Worm (Caenorhabditis elegans): ENCODE data around the gene F07C6.2.

The F07C6.2 gene

DNA sequence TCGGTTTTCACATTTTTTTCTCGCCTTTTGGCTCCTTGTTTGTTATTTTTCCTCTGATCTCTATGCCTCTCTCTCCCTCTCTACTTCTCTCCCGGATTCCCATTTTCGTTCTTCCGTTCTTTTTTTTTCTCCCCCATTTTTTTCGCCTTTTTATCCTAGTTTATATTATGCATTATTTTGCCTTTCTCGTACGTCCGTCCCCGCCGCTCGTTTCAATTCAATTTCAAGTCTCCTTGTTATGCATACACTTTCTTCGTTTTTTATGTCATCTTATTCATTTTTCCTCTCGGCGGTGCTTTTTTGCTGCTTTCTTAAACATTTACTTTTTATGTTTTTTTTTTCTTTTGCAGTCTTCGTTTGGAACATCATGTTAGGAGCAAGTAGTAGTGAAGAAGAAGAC is 17.5 kb upstream of the F07C6.2 start, which contains the start of gene unc-31:
Gene unc-31, plus strand, starts transcription at position 349 of the 400 bp plus-strand sequence.
- TF ChIP-seq ztf-18 (tag; optimal IDR thresholded peaks at IDR 0.05) = no peak
- no peak for TF ChIP-seq lir-1 (GFP tag; conservative IDR thresholded peaks at IDR 0.05)
- no peak for TF ChIP-seq egrh-3 (GFP tag; IDR thresholded peaks at IDR 0.05)

DNA sequence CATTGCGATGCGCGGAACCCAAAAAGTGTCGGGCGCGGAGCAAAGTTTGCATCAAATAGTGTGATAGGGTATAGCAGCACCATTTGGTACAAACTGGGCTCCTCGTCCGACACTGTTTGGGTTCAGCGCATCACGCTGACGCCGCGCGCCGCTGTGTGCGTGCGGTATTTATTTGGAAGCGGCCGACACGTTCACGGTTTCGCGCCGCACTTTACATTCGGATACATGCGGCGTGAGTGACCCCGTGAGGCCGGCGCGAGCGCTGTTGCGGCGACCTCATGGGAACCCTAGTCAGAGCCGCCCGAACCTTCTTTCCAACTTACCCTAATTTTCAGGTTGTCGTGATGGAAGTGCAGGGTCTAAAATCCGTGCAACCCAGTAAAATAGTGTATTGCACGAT is 10.0 kb upstream of the F07C6.2 start:
- TF ChIP-seq nhr-120 (GFP tag; IDR thresholded peaks at IDR 0.05) = no peak
- peak; percentile 89 for TF ChIP-seq zfh-2 (GFP tag; conservative IDR thresholded peaks at IDR 0.05)
- TF ChIP-seq snpc-1.1 (tag; optimal IDR thresholded peaks at IDR 0.05; ENCODE audit: insufficient read depth) = no peak
- no peak for TF ChIP-seq unc-62 (GFP tag; optimal IDR thresholded peaks at IDR 0.05)
- TF ChIP-seq hsf-1 (GFP tag; IDR thresholded peaks at IDR 0.05) = no peak
- no peak for TF ChIP-seq rec-8 (tag; optimal IDR thresholded peaks at IDR 0.05)
- no peak for TF ChIP-seq Y56A3A.18 (GFP tag; IDR thresholded peaks at IDR 0.05)
- TF ChIP-seq D2030.7 (GFP tag; IDR thresholded peaks at IDR 0.05) = no peak
- no peak for TF ChIP-seq egl-18 (GFP tag; IDR thresholded peaks at IDR 0.05)
- TF ChIP-seq C17E4.6 (GFP tag; IDR thresholded peaks at IDR 0.05) = no peak
- TF ChIP-seq ceh-27 (GFP tag; optimal IDR thresholded peaks at IDR 0.05) = no peak
- no peak for TF ChIP-seq let-526 (GFP tag; IDR thresholded peaks at IDR 0.05)
- TF ChIP-seq snpc-4 (GFP tag; optimal IDR thresholded peaks at IDR 0.05) = no peak
- TF ChIP-seq snpc-4 (tag; optimal IDR thresholded peaks at IDR 0.05) = peak in 1 of 4 experiments; percentile 46
- TF ChIP-seq egrh-3 (GFP tag; IDR thresholded peaks at IDR 0.05) = peak; percentile 39; the same call in 1 of the 2 replicates
- no peak for TF ChIP-seq let-607 (tag; optimal IDR thresholded peaks at IDR 0.05)

DNA sequence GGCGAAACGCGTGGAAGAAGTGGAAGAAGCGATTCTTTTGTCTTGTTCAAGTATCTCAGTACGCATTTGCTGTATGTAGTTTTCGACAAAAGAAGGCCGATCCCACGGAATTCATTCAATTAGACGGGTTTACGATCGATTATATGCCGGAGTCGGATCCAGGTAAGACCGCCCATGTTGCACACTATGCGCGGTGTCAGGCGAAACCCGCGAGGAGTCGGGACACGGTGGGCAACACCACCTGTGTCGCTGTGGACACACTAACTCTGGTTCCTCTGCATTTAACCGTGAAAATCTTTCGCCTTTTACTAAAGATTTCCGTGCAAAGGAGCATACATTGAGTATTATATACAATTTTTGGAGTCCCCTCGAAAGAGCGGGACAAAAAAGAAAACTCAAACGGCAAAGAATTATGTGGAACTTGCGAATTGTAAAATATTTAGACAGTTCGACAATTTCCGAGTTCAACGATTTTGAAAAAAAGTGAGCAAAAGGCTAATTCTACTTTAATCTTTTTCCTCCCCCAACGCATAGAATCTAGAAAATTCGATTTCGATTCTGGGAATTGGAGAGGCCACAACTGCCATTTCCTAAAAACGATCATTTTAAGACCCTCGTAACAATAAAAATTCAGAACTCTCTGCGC is 9.0 kb upstream of the F07C6.2 start:
- TF ChIP-seq hrde-1 (tag; optimal IDR thresholded peaks at IDR 0.05; ENCODE audit: borderline replicate concordance) (no peak), lin-40 (tag; optimal IDR thresholded peaks at IDR 0.05) (no peak), somi-1 (GFP tag; optimal IDR thresholded peaks at IDR 0.05) (no peak), ztf-26 (tag; optimal IDR thresholded peaks at IDR 0.05) (no peak), C17E4.6 (GFP tag; IDR thresholded peaks at IDR 0.05) (peak; percentile 75; the same call in 1 of the 2 replicates), lin-26 (GFP tag; IDR thresholded peaks at IDR 0.05) (no peak; the same call in 1 of the 2 replicates), zfh-2 (GFP tag; conservative IDR thresholded peaks at IDR 0.05) (no peak), ccch-3 (GFP tag; optimal IDR thresholded peaks at IDR 0.05) (no peak), zim-3 (tag; optimal IDR thresholded peaks at IDR 0.05) (no peak), snpc-4 (GFP tag; optimal IDR thresholded peaks at IDR 0.05) (peak; percentile 91), snpc-4 (tag; optimal IDR thresholded peaks at IDR 0.05) (peak; percentile 91 to 98 (median 94)), sdz-38 (tag; optimal IDR thresholded peaks at IDR 0.05) (no peak), F57C9.4 (tag; optimal IDR thresholded peaks at IDR 0.05) (no peak), pbrm-1 (GFP tag; IDR thresholded peaks at IDR 0.05) (peak; percentile 97), ceh-27 (GFP tag; optimal IDR thresholded peaks at IDR 0.05) (no peak), ztf-18 (tag; optimal IDR thresholded peaks at IDR 0.05) (no peak), egrh-3 (GFP tag; IDR thresholded peaks at IDR 0.05) (no peak), nhr-27 (tag; optimal IDR thresholded peaks at IDR 0.05) (no peak), unc-130 (GFP tag; optimal IDR thresholded peaks at IDR 0.05) (no peak), xnd-1 (tag; optimal IDR thresholded peaks at IDR 0.05) (peak; percentile 1), Y56A3A.18 (GFP tag; IDR thresholded peaks at IDR 0.05) (0 out of 2 replicates have a peak, but pooled peaks have one; percentile 23), Y67H2A.10 (GFP tag; conservative IDR thresholded peaks at IDR 0.05) (no peak), egl-44 (GFP tag; IDR thresholded peaks at IDR 0.05) (no peak), lag-1 (GFP tag; IDR thresholded peaks at IDR 0.05) (no peak), B0035.1 (tag; optimal IDR thresholded peaks at IDR 0.05) (no peak), lin-54 (GFP tag; optimal IDR thresholded peaks at IDR 0.05) (peak; percentile 34), tbp1 (GFP tag; optimal IDR thresholded peaks at IDR 0.05) (peak; percentile 72), K12H6.12 (tag; optimal IDR thresholded peaks at IDR 0.05) (no peak), hsf-1 (GFP tag; IDR thresholded peaks at IDR 0.05) (peak; percentile 56; the same call in 1 of the 2 replicates), C06A6.2 (GFP tag; conservative IDR thresholded peaks at IDR 0.05) (no peak), sea-2 (GFP tag; IDR thresholded peaks at IDR 0.05) (no peak), F55B11.4 (tag; optimal IDR thresholded peaks at IDR 0.05; ENCODE audit: borderline replicate concordance, insufficient read depth) (no peak), ztf-25 (GFP tag; IDR thresholded peaks at IDR 0.05) (no peak)
